Worm (Caenorhabditis elegans) whole organism, L4 larva: ENCODE data around the gene eas-1.

ENCODE experiments used
- F37D6.2 ChIP-seq: sonication (generic microtip); optimal IDR thresholded peaks from 2 replicates; lab custom pipeline; 2016; ENCODE audit warnings: mild to moderate bottlenecking, missing genetic modification characterization, missing compliant biosample characterization
- F44E2.7 ChIP-seq: fragments of 200-800 bp; sonication (Bioruptor generic); IDR thresholded peaks from 2 replicates; pipeline ENCODE4 v2.1.2; 2022; ENCODE audit warnings: missing genetic modification characterization, missing compliant biosample characterization
- Y105C5A.15 ChIP-seq: fragments of 200-800 bp; sonication (Bioruptor generic); IDR thresholded peaks from 2 replicates; pipeline ENCODE4 v1.3.6; 2022; ENCODE audit warnings: missing genetic modification characterization, missing compliant biosample characterization
- Y75B8A.6 ChIP-seq: fragments of 200-800 bp; sonication (Bioruptor generic); IDR thresholded peaks from 2 replicates; pipeline ENCODE4 v1.3.6; 2022; ENCODE audit warnings: missing genetic modification reagents, missing genetic modification characterization, missing compliant biosample characterization
- ZK337.2 ChIP-seq: fragments of 200-800 bp; sonication (Bioruptor generic); IDR thresholded peaks from 2 replicates; pipeline ENCODE4 v1.3.6; 2022; ENCODE audit warnings: missing genetic modification reagents, missing genetic modification characterization, missing compliant biosample characterization
- ZK546.5 ChIP-seq, 2 experiments: sonication (generic microtip); optimal IDR thresholded peaks; 2 replicates each; lab custom pipeline; 2017; ENCODE audit warnings: missing biosample characterization in 2 of 2, missing genetic modification characterization in 2 of 2
- attf-4 ChIP-seq: sonication (generic microtip); optimal IDR thresholded peaks from 3 replicates; lab custom pipeline; 2017; ENCODE audit warnings: missing biosample characterization, missing genetic modification characterization
- ceh-28 ChIP-seq: fragments of 150-350 bp; optimal IDR thresholded peaks from 2 replicates; lab custom pipeline; 2014; ENCODE audit warnings: missing biosample characterization, missing genetic modification reagents, missing genetic modification characterization
- ceh-44 ChIP-seq: fragments of 200-800 bp; sonication (Bioruptor generic); IDR thresholded peaks from 2 replicates; pipeline ENCODE4 v1.3.6; 2022; ENCODE audit warnings: missing genetic modification reagents, missing genetic modification characterization, missing compliant biosample characterization
- daf-16 ChIP-seq, 3 experiments: sonication (generic microtip); optimal IDR thresholded peaks; 2 replicates each; lab custom pipeline; 2016 to 2017; ENCODE audit warnings: missing genetic modification characterization in 3 of 3, missing genetic modification reagents in 3 of 3, mild to moderate bottlenecking in 2 of 3, missing compliant biosample characterization in 2 of 3, missing biosample characterization in 1 of 3, moderate library complexity in 1 of 3
- egl-43 ChIP-seq: fragments of 200-800 bp; sonication (Bioruptor generic); IDR thresholded peaks from 2 replicates; pipeline ENCODE4 v1.3.6; 2022; ENCODE audit warnings: missing genetic modification reagents, missing genetic modification characterization, missing compliant biosample characterization
- gei-8 ChIP-seq: fragments of 200-800 bp; sonication (Bioruptor generic); optimal IDR thresholded peaks from 2 replicates; lab custom pipeline; 2018; ENCODE audit warnings: mild to moderate bottlenecking, missing genetic modification characterization, missing compliant biosample characterization
- hlh-30 ChIP-seq: sonication (generic microtip); optimal IDR thresholded peaks from 2 replicates; lab custom pipeline; 2017; ENCODE audit warnings: antibody characterized with exemption, mild to moderate bottlenecking, missing genetic modification characterization, missing compliant biosample characterization; ENCODE audit not compliant: insufficient read depth
- mdl-1 ChIP-seq, 2 experiments: fragments of 150-350 bp in 1 of 2; sonication (generic microtip) in 1 of 2; optimal IDR thresholded peaks; 2 replicates each; lab custom pipeline; 2014 to 2017; ENCODE audit warnings: missing biosample characterization in 2 of 2, missing genetic modification characterization in 2 of 2
- mdt-29 ChIP-seq: fragments of 200-800 bp; sonication (Bioruptor generic); IDR thresholded peaks from 2 replicates; pipeline ENCODE4 v1.3.6; 2022; ENCODE audit warnings: missing genetic modification reagents, missing genetic modification characterization, missing compliant biosample characterization
- mep-1 ChIP-seq: fragments of 150-350 bp; sonication (generic microtip); optimal IDR thresholded peaks from 3 replicates; lab custom pipeline; 2014; ENCODE audit warnings: missing biosample characterization, missing genetic modification characterization
- mxl-2 ChIP-seq: fragments of 200-800 bp; sonication (Bioruptor generic); conservative IDR thresholded peaks from 2 replicates; pipeline ENCODE4 v1.3.6; 2022; ENCODE audit warnings: missing genetic modification reagents, missing genetic modification characterization, missing compliant biosample characterization
- mxl-3 ChIP-seq: fragments of 200-800 bp; sonication (Bioruptor generic); optimal IDR thresholded peaks from 2 replicates; lab custom pipeline; 2018; ENCODE audit warnings: mild to moderate bottlenecking, missing genetic modification characterization, missing compliant biosample characterization
- nhr-102 ChIP-seq: sonication (generic microtip); optimal IDR thresholded peaks from 2 replicates; lab custom pipeline; 2016; ENCODE audit warnings: mild to moderate bottlenecking, missing genetic modification characterization, moderate library complexity, missing compliant biosample characterization
- nhr-11 ChIP-seq: fragments of 150-350 bp; optimal IDR thresholded peaks from 2 replicates; lab custom pipeline; 2014; ENCODE audit warnings: missing biosample characterization, missing genetic modification characterization
- nhr-111 ChIP-seq: fragments of 200-800 bp; sonication (Bioruptor generic); optimal IDR thresholded peaks from 2 replicates; lab custom pipeline; 2018; ENCODE audit warnings: mild to moderate bottlenecking, missing genetic modification characterization, missing compliant biosample characterization
- nhr-237 ChIP-seq: sonication (generic microtip); optimal IDR thresholded peaks from 2 replicates; lab custom pipeline; 2017; ENCODE audit warnings: missing biosample characterization, missing genetic modification characterization
- nhr-25 ChIP-seq: sonication (generic microtip); optimal IDR thresholded peaks from 2 replicates; lab custom pipeline; 2017; ENCODE audit warnings: missing genetic modification characterization, mild to moderate bottlenecking, missing compliant biosample characterization, antibody characterized with exemption, moderate library complexity, borderline replicate concordance; ENCODE audit not compliant: insufficient read depth
- nhr-28 ChIP-seq: fragments of 150-350 bp; optimal IDR thresholded peaks from 2 replicates; lab custom pipeline; 2014; ENCODE audit warnings: missing biosample characterization, missing genetic modification characterization
- nhr-42 ChIP-seq: fragments of 200-800 bp; sonication (Bioruptor generic); IDR thresholded peaks from 2 replicates; pipeline ENCODE4 v1.3.6; 2022; ENCODE audit warnings: missing genetic modification characterization, missing compliant biosample characterization
- pqm-1 ChIP-seq: sonication (generic microtip); optimal IDR thresholded peaks from 2 replicates; lab custom pipeline; 2017; ENCODE audit warnings: missing biosample characterization, missing genetic modification characterization
- unc-39 ChIP-seq: sonication (generic microtip); optimal IDR thresholded peaks from 2 replicates; lab custom pipeline; 2017; ENCODE audit warnings: missing biosample characterization, missing genetic modification characterization
- unc-62 ChIP-seq, 3 experiments: fragments of 150-350 bp in 1 of 3; sonication (generic microtip); optimal IDR thresholded peaks in 2 of 3; peaks in 1 of 3; 1 replicate in 1 of 3; 2 replicates in 2 of 3; lab custom pipeline; 2014 to 2017; ENCODE audit warnings: missing biosample characterization in 3 of 3, missing genetic modification characterization in 3 of 3, missing genetic modification reagents in 3 of 3, missing genotype in 1 of 3
- vab-7 ChIP-seq: fragments of 200-800 bp; sonication (Bioruptor generic); IDR thresholded peaks from 2 replicates; pipeline ENCODE4 v1.3.6; 2022; ENCODE audit warnings: missing genetic modification reagents, missing genetic modification characterization, missing compliant biosample characterization

Gene eas-1

DNA sequence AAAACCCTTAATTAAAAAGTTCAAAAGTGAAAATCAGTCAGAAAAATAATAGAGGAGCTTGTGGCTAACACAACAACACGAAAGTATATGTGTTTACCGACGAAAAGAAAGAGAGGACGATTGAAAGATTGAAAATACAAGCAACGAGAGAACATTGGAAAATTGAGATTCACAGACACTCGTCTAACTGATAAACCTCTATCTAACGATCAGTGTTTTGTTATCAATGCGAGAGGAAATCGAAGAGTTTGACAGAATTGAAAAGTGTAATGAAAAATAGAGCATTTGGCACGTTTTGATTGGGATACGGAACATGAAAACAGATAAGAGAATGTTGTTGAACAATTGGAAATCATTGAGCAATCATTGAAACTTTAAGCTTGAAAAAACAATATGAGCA is 11.5 kb upstream of the eas-1 start (continued):
- TF ChIP-seq nhr-11 (tag; lab: Kevin White, UChicago) (peak; percentile 62), nhr-42 (GFP tag; lab: Robert Waterston, UW) (no peak), ceh-44 (GFP tag; lab: Robert Waterston, UW) (no peak), nhr-102 (tag; lab: Kevin White, UChicago) (peak; percentile 14), mdl-1 (tag; optimal IDR thresholded peaks at IDR 0.05; lab: Kevin White, UChicago) (peak in 1 of 2 experiments; percentile 47)

DNA sequence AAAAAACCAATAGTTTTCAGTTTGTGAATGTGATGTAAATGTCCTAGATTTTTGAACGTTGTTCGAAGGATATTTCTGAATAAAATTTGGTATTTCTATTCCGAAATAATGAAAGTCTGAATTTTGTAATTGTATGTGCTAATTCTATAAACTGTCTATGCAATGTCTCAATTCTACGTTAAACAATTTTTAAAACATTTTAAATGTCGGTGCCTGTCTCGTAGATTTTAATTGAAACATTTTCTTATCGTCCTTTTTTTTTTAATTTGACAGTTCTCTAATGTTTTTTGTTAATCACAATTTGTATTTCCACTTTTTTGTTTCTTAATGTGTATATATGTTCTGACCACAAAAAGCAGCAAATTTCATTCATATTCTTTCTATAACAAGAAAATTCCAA is 10.5 kb upstream of the eas-1 start, which contains the start of gene F41C3.7:
F41C3.7 (plus strand) TSS at position 301 of the 400 bp plus-strand sequence.
- TF ChIP-seq mep-1 (no peak), nhr-237 (tag; lab: Kevin White, UChicago) (no peak), F37D6.2 (tag; lab: Kevin White, UChicago) (no peak), mdl-1 (tag; optimal IDR thresholded peaks at IDR 0.05; lab: Kevin White, UChicago) (no peak), unc-39 (tag; lab: Kevin White, UChicago) (no peak), Y105C5A.15 (GFP tag; lab: Robert Waterston, UW) (no peak), nhr-111 (GFP tag; lab: Kevin White, UChicago) (no peak), vab-7 (GFP tag; lab: Robert Waterston, UW) (no peak), nhr-11 (tag; lab: Kevin White, UChicago) (no peak), mdt-29 (GFP tag; lab: Robert Waterston, UW) (no peak), gei-8 (GFP tag; lab: Kevin White, UChicago) (no peak), nhr-28 (no peak), mxl-2 (GFP tag; lab: Robert Waterston, UW) (no peak), ceh-28 (no peak), attf-4 (tag; lab: Kevin White, UChicago) (no peak), ZK546.5 (tag; optimal IDR thresholded peaks at IDR 0.05; lab: Kevin White, UChicago) (no peak), Y75B8A.6 (GFP tag; lab: Robert Waterston, UW) (no peak)

DNA sequence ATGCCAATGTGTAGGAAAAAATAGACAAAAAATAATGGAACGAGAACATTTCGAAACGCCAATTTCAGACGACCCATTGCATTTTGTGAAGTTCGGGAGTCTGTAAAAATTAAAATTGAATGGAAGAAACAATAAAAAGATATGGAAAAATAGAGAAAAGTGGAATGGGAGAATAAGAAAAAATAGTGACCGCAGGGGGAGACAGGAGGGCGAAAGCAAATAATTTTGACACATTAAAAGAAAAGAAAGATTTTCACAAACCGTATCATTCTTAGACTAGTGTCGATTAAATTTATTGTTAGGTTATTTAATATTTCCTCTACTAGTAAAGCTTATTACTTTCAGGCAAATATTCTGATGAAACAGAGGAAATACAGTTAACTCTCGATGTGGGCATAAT is 6.4 kb upstream of the eas-1 start, which contains the start of gene F41C3.11:
F41C3.11 (minus strand) TSS at position 101 of the 400 bp plus-strand sequence.
- no peak for TF ChIP-seq ZK337.2 (GFP tag; lab: Robert Waterston, UW)

DNA sequence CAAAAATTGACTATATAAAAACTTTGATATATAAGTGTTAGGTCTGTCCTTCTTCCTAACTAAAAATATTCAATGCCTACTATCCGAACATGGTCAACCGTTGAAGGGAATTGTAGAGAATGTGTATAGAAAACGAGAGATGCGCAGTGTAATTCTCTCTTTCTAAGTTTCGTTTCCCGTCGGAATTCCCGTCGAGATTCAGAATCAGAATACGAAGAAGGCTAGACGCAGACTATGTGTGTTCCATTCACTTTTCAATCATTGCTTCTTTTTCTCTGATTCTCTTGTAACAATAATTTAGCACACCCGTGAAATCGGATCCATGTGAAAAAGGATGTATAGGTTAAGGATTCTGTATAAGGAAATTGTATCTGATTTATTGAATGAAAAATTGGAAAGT is 5.7 kb upstream of the eas-1 start:
- TF ChIP-seq hlh-30 (tag; lab: Kevin White, UChicago) (no peak), nhr-28 (peak; percentile 48), nhr-25 (tag; lab: Kevin White, UChicago) (peak; percentile 56)

DNA sequence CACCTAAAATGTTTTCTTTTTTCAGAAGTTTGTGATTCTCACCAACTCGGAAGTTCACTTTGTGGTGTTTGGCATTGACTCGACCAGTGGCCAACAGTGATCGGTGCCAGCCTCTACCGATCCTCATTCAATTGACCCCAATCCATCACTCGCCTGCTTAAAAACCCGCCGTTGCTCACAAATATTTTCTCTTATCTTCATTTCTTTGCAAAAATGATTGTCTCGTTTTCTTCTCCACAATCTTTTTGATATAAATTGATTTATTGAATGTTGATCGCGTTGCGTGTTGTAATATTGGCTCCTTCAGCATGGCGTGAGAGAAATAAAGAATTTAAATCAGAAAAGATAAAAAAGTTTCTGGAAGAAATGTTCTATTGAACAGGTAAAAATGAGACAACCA is 3.6 kb upstream of the eas-1 start:
- TF ChIP-seq daf-16 (GFP tag; optimal IDR thresholded peaks at IDR 0.05; lab: Kevin White, UChicago) = peak in 1 of 2 experiments; percentile 90
- no peak for TF ChIP-seq daf-16 (tag; optimal IDR thresholded peaks at IDR 0.05; lab: Kevin White, UChicago)
- no peak for TF ChIP-seq nhr-28
- TF ChIP-seq unc-62 (GFP tag; optimal IDR thresholded peaks at IDR 0.05 in 1 of 2; lab: Kevin White, UChicago) = peak in 1 of 2 experiments; percentile 6
- no peak for TF ChIP-seq unc-62 (tag; optimal IDR thresholded peaks at IDR 0.05; lab: Kevin White, UChicago)
- no peak for TF ChIP-seq egl-43 (GFP tag; lab: Robert Waterston, UW)
- no peak for TF ChIP-seq F44E2.7
- no peak for TF ChIP-seq mxl-3 (GFP tag; lab: Kevin White, UChicago)
- no peak for TF ChIP-seq ceh-44 (GFP tag; lab: Robert Waterston, UW)

DNA sequence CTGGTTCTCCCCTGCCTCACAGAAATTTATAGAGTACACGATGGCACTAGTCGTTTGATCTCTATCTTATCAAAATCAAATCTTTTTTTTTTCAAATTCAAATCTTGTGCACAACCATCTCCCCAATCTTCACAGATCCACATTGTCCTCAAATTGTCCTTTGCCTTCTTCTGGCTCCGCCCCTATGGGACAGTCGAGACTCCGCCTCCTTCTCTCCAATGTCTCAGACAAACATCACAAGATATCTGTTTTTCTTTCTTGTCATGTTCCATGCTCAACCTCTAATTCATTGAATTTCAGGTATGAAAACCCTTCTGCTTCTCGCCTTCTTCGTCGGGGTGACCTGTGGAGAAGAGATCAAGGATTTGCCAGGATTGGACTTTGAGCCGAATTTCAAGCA is 2.9 kb upstream of the eas-1 start, which contains the start of gene ctsa-1.1:
ctsa-1.1 (plus strand) TSS at position 301 of the 400 bp plus-strand sequence.
- TF ChIP-seq unc-62 (GFP tag; optimal IDR thresholded peaks at IDR 0.05 in 1 of 2; lab: Kevin White, UChicago) = peak in 1 of 2 experiments; percentile 3
- no peak for TF ChIP-seq unc-62 (tag; optimal IDR thresholded peaks at IDR 0.05; lab: Kevin White, UChicago)
- TF ChIP-seq pqm-1 (tag; lab: Kevin White, UChicago) = no peak
